Worm (Caenorhabditis elegans) whole organism, dauer: ENCODE results near the gene msi-1.

Experiments used
- unc-62 ChIP-seq: sonication (generic microtip); optimal IDR thresholded peaks from 2 replicates; lab custom pipeline; 2017; ENCODE audit warnings: missing biosample characterization, missing genetic modification reagents, missing genetic modification characterization

msi-1 gene

DNA sequence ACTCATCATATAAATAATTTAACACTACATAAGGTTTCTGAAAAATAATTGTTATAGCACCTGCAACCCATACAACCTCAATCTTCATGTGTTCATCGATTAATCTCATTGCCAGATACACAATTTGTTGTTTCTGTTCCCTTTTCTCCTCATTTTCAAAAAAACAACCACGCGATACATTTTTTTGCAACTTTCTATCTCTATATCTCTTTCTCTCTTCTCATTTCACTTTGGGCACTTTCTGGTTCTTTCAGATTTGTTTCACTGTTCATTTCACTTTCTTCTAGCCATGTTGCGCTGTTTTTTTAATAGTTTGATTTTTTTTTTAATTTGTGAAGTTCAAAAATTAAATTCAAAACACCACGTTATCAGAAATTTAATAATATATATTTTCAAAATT lies 17.0 kb downstream of the msi-1 start:
- no peak for TF ChIP-seq unc-62 (GFP tag; lab: Kevin White, UChicago)

ce11 chrIII:3957850-3958249 lies 18.3 kb downstream of the msi-1 start:
- no peak for TF ChIP-seq unc-62 (GFP tag; lab: Kevin White, UChicago)

- no peak for TF ChIP-seq unc-62 (GFP tag; lab: Kevin White, UChicago)
Observed at ce11 chrIII:3957119-3957739, 19.0 kb downstream of the msi-1 start.

- no peak for TF ChIP-seq unc-62 (GFP tag; lab: Kevin White, UChicago)
Observed at ce11 chrIII:3956293-3956692, 19.9 kb downstream of the msi-1 start, which contains the start of gene F37A8.5. F37A8.5 (plus strand) TSS chrIII:3956624.

DNA sequence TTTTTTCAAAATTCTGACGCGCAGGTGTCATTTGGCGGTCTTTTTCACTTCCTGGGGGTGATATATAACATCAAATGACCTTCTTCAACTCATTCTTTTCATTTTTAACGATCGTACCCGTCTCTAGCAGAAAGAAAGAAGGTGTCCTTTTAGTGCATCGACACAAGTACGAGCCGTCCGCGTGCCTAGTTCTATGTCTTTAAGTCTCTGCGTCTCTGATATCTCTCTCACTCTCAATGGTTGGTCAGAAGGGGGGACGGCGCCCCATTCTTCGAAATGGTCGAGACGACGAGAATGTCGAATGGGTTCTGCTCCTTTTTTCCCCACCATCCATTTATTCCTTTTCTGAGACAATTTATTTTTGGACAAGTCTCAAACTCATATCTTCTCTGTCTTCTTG lies 20.5 kb downstream of the msi-1 start:
- no peak for TF ChIP-seq unc-62 (GFP tag; lab: Kevin White, UChicago)

DNA sequence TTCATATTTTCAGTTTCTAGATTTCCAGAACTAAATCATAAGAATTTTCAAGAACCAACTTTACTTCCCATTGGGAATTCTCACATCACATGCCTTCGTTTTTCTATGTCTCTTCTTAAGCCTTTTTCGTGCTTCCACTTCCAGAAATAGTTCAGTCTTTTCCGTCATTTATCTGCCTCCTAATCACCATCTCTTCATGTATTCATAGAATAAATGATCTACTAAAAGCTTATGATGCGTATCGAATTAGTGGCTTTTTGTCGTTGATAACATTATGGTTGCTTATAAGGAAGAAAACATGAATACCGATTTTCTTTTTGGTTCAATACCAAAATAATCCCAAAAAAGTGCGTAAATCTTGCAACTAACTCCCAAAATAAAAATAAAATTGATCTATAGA lies 21.4 kb downstream of the msi-1 start:
- no peak for TF ChIP-seq unc-62 (GFP tag; lab: Kevin White, UChicago)

DNA sequence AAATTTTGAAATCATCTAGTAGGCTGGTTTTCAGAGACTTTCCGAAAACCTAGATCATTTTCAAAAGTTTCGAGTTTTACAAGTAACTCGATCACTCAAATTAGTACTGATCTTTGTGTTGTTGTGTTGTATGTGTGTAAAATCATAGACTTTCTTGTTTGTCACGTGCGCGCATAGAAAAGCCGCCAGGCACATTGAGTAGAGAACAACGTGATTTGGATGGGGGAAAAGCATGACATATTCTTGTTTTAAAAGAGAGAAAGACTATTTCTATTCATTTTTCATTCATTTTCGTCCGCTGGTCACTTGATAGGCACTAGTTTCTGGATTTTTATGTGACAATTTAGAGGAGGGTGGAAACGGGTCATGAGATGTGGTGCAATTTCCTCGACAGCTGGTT lies 22.0 kb downstream of the msi-1 start:
- TF ChIP-seq unc-62 (GFP tag; lab: Kevin White, UChicago), result no peak

ce11 chrIII:3953235-3953634 lies 23.0 kb downstream of the msi-1 start:
- TF ChIP-seq unc-62 (GFP tag; lab: Kevin White, UChicago), result no peak

DNA sequence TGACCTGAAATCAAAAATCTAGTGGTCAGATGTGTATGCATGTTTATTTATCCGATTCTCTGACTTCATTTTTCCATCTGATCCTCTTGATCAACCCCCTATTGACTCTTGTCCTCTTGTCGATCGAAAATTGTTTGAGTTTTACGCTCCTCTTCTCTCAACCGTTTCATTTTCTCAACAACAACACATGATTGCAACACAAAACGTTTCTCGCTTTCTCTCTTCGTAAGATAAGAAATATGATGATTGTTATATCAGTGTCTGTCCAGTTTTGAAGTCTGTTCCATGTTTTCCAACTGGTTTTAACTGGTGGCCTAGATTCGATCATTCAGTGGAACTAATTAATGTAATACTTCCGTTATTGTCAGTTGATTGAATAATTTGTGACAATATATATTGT lies 24.1 kb downstream of the msi-1 start:
- no peak for TF ChIP-seq unc-62 (GFP tag; lab: Kevin White, UChicago)

ce11 chrIII:3935808-3936207 lies 40.4 kb downstream of the msi-1 start, which contains the start of gene npl-10:
npl-10 (minus strand) TSS chrIII:3935908.
- TF ChIP-seq unc-62 (GFP tag; lab: Kevin White, UChicago), result no peak

ce11 chrIII:3931423-3931822 lies 44.8 kb downstream of the msi-1 start, which contains the start of gene F37A8.2:
F37A8.2 (minus strand) TSS chrIII:3931523.
- TF ChIP-seq unc-62 (GFP tag; lab: Kevin White, UChicago), result no peak

DNA sequence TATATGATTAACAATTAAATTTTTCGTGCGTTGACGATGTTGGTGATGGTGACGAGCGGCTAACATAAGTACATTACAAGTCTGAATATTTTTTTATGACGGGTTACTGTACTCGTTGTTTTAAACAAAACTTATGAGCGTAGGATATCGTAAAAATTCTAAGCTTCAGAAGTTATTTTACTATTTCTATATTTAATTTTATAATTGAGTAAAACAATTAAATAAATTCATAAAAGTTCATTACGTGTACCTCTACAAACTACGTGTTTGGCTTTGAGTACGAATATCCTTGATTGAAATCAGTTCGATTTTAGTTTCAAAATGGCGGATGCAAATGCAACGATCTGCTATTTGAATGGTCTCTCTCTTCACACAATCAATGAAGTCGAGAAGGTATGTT lies 48.1 kb downstream of the msi-1 start, which contains the start of gene F37A8.1:
Gene F37A8.1 (plus strand): TSS at position 301 of the 400 bp plus-strand sequence.
- no peak for TF ChIP-seq unc-62 (GFP tag; lab: Kevin White, UChicago)

ce11 chrIII:3927450-3927849 lies 48.7 kb downstream of the msi-1 start:
- TF ChIP-seq unc-62 (GFP tag; lab: Kevin White, UChicago), result no peak

ce11 chrIII:3926801-3927200 lies 49.4 kb downstream of the msi-1 start:
- no peak for TF ChIP-seq unc-62 (GFP tag; lab: Kevin White, UChicago)

DNA sequence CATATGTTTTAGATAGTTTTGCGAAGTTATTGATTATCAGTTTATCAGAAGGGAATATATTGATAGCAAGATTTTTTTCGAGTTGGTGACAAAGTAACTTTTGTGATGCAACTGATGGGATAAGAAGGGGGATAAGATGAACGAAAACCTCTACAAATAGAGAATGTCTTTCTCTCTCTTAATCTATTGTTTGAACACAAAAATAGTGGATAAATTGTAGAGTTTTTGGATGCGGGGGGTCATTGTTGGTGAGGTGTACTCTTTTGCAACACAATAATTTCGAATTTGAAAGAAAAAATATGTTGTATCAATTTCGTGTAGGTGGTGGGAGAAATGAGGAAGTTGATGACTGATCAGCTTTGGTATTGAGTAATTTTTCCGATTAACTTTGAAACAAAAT lies 50.1 kb downstream of the msi-1 start, which contains the start of gene ZK1058.9:
Gene ZK1058.9 (minus strand): TSS at position 101 of the 400 bp plus-strand sequence.
- TF ChIP-seq unc-62 (GFP tag; lab: Kevin White, UChicago), result no peak

DNA sequence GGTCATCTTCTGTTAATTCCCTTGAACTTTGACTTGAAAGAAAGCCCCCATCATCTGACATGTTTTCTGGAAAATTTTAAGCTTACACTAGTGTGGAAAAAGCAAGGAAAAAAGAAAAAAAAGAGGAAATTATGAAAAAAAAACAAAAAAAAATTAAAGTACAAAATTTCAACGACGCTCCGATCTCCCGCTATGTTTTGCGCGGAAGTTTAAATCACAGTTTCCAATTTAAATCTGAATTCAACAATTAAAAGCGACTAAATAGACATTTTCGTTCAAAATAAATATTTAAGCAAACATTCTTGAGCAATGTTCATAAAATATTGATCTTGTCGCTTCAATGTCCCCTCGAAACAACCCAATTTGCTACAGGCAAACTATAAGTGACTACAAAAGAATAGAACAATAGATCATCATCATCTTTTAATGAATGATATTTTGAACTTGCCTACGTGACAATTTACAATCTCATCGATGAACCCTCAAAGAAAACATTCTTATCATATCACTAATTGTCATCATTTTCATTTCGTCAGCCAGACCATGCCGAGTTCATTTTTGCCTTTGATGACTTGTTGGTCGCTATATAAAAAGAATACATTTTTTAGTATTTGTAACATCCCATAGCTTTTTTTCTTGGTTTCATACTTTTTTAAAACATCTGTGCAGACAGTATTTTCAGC lies 54.4 kb downstream of the msi-1 start, which contains the start of the genes metl-6 and nit-1:
Gene metl-6 (minus strand): TSS at position 66 of the 683 bp plus-strand sequence.
Gene nit-1 (plus strand): TSS at position 562 of the 683 bp plus-strand sequence.
- TF ChIP-seq unc-62 (GFP tag; lab: Kevin White, UChicago), result no peak
